Worm (Caenorhabditis elegans) whole organism, L4/young adult: ENCODE results near the gene R10E11.5.

Source experiments
- W03F9.2 ChIP-seq: fragments of 150-350 bp; optimal IDR thresholded peaks from 2 replicates; lab custom pipeline; 2014; ENCODE audit warnings: missing biosample characterization, missing genetic modification characterization
- dao-5 ChIP-seq: sonication (generic microtip); optimal IDR thresholded peaks from 2 replicates; lab custom pipeline; 2016; ENCODE audit warnings: missing genotype, missing genetic modification characterization, moderate library complexity, missing compliant biosample characterization
- him-1 ChIP-seq: sonication (generic microtip); optimal IDR thresholded peaks from 2 replicates; lab custom pipeline; 2016; ENCODE audit warnings: missing genotype, missing genetic modification reagents, missing genetic modification characterization, missing compliant biosample characterization

DNA sequence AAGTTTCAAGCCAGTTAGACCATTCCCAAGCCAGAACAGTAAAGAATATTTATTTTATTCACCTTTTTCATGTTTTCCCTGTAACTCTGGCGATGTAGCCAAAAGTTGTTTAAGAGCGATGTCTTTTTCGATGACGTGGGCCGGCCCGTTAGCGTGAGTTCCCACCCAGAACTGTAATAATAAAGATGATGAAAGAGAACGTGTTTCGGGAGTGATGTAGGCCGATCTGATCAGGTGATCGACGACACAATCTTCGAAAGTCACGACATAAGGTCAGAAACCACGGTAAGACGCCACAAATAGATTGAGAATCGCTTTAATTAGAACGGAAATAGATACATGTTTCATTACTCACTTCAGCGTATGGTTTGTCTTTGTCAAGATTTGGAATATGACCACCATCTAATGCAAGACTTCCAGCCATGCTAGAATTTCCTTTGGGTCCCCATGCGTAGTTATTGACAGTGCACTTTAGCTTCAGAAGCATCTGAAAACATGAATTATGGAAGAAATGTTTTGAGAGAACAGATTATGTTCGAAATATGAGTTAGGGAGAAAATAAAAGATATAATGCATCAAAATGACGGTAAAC is 17.6 kb upstream of the R10E11.5 start, which contains the start of gene ZK632.4:
- TF ChIP-seq him-1 (tag; lab: Kevin White, UChicago) (no peak), dao-5 (tag; lab: Kevin White, UChicago) (no peak), W03F9.2 (tag; lab: Kevin White, UChicago) (no peak)
